Fruit fly (Drosophila melanogaster): ENCODE data around the gene CG3638.

CG3638 gene

DNA sequence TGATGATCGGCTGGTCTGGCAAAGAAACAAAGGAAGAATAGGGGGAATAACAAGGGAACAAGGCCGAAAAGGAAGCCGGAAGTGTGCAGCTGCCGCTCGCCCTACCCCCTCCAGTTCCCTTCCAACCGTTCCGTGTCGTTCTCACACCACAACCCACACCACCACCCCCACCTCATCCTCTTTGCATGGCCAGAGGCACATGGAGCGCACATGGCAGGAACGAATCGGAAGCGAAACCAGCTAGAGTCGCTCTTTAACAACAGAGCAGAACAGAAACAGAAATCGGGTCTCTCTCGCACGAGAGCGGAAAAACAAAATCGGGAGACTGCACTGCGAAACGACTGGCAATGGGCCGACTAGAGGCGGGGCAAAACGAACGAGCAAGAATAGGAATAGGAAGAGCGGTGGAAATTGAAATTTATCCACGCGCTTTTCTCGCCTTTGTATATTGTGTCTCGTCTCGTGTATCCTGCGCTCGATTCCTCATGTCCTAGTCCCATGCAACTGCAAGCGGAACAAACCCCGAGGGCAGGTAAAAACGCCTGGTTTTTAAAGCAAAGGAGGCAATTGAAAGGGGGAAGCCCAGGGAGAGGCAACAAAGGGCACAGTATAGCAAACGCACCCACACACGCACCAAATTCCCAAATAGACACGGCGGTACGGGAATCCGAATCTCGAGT lies 3.8 kb downstream of the CG3638 start:
- no peak for TF ChIP-seq noc (tag; optimal IDR thresholded peaks at IDR 0.05)

DNA sequence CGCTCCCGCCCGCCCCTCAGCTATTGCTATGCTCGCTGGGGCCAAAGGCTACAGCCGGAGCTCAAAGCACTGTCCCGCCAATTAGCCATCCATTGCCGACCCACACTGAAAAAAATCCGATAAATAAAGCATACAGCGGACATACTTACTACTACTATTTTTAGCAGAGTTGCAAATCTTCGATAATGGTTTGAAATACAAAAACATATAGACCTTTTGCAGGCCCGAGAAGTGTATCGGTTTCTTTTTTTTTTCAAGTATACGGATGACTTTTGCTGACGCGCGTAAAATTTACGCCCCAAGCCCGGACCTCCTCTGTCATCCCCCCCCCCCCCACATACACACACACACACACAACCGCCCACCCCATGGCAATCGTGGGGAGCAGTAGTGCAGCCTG lies 4.8 kb downstream of the CG3638 start:
- TF ChIP-seq noc (tag; optimal IDR thresholded peaks at IDR 0.05): no peak

DNA sequence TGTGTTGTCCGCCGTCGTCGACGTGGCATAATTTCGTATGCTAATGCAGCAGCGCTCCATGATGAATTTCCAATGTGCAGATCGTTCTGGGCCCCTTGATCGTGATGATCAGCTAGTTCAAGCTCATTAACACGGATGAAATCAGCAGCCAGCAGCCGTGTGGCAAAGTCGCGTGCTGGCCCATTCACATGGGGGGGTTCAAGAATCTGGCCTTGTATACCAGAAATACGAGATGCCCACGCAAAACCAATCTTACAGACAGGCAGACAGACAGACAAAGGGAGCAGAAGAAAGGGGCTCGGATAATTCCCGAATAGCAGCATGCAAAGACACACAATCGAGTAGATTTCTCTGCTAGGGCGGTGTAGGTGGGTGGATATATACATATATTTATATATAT lies 6.9 kb downstream of the CG3638 start:
- TF ChIP-seq noc (tag; optimal IDR thresholded peaks at IDR 0.05): no peak

DNA sequence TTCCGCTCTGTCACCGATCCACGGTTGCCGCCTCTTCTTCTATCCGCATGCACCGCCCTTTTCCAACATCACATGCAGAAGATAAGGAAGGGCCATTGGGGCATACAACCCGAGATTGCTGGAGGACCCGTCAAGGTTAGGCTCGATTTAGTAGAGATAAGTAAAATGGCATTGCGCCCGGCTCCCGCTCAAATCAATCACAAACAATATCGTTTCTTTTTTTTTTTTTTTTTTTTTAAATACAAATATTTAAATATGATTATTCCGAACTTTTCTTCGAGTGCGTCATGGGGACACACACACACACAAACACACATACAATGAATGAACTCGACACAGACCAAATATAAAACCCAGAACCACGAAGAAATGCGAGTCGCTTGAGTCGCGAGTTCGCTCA lies 7.4 kb downstream of the CG3638 start:
- TF ChIP-seq noc (tag; optimal IDR thresholded peaks at IDR 0.05): no peak

DNA sequence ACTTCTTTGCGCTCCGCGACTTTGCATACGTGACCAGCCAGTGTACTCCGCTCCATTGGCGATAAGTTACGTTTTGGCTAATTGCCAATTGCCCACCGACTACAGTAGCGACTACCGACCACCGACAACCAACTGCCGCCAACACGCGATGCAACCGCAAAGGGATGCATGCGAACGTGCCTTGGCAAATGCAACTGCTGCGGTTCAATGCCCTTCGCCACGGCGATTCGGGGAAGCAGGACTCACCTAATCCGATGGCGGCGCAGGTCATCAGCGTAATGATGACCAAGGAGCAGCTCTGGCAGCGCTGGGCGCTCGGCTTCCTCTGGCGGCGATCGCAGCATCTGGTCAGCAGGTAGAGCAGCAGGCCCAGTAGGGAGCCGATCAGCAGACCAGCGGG lies 10.6 kb downstream of the CG3638 start:
- TF ChIP-seq noc (tag; optimal IDR thresholded peaks at IDR 0.05): no peak

DNA sequence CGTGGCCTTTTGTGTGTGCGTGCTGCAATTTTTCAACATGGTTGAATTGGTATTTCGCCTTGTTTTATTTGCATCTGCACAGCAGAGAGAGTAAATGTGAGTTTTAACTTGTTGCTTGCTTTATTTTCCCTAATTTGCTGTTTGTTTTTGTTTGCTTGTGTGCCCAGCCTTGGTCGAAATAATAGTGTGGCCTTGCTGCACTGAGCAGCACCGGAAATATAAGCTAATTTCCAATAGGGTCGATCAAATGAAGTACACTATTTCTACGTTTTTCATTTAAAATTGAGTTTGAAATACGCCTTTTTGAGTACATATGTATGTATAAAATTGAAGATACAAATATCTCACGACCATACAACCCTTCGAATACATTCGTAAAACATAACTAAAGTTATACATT lies 19.8 kb downstream of the CG3638 start:
- TF ChIP-seq noc (tag; optimal IDR thresholded peaks at IDR 0.05): no peak

DNA sequence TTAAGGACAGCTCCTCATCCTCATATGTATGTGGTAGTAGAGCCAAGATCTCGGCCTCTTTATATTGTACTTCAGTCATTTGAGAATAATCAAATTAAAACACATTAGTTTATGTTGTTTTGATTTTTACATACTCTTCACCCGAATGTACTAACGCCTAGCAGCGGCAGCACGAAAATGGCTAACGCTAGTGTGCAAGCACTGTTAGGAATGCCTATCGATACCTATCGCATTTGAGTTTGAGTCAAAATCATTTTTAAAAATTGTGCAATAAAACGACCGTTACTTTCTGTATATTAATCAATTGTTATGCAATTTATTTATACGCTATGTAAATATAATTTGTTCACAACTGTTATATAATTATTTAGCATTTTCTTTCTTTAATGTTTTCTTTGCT lies 21.5 kb downstream of the CG3638 start, which contains the start of gene CG11398:
Gene CG11398, minus strand, starts transcription at position 157 of the 400 bp plus-strand sequence.
- no peak for TF ChIP-seq noc (tag; optimal IDR thresholded peaks at IDR 0.05)

DNA sequence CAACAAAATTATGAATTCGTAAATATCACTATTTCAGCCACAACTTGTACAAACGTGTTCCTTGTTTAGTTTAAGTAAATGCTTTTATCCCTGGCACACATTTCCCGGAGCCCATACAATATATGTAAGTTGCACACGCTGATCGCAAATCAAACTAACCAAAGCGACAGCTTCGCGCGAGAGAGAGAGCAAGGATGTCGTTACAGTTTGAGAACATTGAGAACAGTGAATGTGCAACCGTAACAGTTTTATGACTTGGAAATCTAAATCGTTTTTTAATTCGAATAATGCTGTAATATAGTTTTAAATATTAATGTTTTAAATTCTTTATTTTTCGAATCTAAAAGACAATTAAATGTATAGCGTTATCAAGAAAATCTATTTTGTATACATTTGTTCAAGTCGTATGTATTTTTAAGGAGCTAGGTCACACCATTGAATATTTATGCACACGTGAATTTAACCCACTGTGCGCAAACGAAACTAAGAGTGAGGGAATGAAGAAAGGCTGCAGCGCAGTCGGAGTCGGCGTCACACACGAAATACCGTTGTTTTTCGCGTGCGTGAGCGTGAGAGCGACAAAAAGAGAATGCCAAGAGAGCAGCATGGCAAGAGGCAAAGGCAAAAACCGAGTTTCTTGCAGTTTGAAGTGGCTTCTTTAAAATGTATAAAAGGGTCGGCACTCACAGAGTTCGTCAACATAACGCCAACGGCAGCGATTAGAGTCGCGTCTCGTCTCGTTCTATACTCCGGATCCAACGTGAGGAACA lies 27.0 kb downstream of the CG3638 start, which contains the start of gene CG11382:
Gene CG11382, plus strand, starts transcription at position 720 of the 770 bp plus-strand sequence.
- TF ChIP-seq noc (tag; optimal IDR thresholded peaks at IDR 0.05): no peak

DNA sequence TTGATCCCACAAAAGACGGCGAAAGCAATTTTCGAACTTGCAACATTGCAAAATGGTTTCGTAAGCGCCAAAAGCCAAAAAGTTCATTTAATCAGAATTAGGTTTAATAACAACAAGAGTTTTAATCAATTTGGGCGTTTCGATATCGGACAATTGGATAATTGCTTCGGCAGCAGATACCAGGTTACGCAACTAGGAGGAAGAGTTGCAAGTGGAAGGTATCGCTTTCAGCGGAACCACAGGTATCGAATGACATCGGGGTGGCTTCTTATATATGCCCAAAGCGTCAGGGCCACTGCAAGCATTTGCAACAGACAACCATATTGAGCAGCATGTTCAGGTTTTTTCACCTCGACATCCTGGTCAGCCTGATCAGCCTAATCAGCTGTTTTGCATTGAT lies 30.0 kb downstream of the CG3638 start, which contains the start of gene CG14624:
Gene CG14624, plus strand, starts transcription at position 301 of the 400 bp plus-strand sequence.
- no peak for TF ChIP-seq noc (tag; optimal IDR thresholded peaks at IDR 0.05)

DNA sequence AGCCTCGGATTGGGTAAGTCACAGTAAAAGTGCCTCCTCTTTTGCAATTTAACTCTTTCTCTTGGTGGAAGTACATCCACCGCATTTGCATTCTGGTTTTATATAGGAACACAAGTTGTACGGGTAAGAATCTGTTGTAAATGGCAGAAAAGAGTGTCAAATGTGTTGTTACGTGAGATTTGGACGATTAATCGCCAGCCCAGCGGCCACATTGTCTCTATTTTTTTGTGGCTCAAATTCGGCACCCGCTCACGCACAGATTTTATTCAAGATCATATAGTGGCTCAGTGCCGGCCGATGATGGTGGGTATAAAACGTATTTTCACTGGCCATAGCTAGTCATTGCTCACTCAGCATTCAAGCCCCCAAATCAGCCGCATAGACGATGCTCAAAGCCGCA lies 33.0 kb downstream of the CG3638 start, which contains the start of gene CG11381:
Gene CG11381, plus strand, starts transcription at position 301 of the 400 bp plus-strand sequence.
- TF ChIP-seq noc (tag; optimal IDR thresholded peaks at IDR 0.05): no peak

DNA sequence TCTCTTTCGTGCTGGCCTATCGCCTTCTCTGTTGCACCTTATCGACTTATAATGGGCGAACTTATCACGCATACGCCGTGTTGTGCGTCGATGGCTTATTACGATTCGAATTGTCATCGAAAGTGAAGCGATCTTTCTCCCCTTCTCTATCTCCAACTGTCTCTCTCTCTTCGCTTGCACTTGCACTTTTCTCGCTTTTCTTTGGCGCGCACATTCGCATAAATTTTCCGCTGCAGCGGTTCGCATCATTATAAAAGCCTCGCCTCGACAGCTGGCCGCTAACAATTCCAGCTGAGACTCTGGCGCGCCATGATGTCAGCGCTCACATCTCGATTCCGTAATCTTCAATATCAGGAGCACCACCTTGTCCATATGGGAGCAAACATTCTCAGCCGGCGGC lies 37.2 kb downstream of the CG3638 start, which contains the start of gene CG14625:
Gene CG14625, plus strand, starts transcription at position 301 of the 400 bp plus-strand sequence.
- no peak for TF ChIP-seq noc (tag; optimal IDR thresholded peaks at IDR 0.05)

DNA sequence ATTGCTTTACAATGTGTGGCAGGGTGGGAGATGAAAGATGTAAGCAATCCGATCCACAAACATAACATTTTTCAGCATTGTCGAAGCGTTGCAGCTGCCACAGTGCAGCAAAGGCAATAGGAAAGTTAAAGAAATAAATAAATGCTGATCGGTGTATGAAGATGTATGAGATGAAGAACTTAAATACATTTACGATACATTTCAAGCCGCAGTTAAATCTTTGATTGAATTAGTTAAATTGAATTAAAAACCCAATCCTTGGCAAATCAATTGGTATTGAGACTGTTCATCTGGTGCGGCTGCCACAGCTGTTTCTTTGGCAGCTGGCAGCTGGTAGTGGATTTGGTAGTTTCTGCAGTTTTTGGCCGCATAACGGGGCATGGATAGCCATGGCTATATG lies 38.6 kb downstream of the CG3638 start:
- TF ChIP-seq noc (tag; optimal IDR thresholded peaks at IDR 0.05): no peak

DNA sequence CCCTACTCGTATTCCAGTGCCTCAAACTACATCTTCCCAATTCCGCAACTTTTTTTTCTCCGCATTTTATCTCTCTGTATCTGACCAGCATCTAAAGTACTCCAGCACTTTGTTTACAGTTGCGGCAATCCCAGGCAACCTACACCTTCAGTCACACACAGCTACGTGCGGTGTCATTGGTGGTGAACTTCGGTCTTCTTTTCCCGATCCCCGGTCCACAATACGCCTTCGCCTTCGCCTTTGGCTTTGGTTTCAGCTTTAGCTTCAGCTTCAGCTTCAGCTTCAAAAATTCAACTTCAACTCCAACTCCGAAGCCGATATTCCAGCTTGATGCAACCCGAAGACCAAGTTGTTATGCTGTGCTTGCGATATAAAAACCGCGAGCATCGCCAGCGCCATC lies 45.5 kb downstream of the CG3638 start, which contains the start of gene CG11380:
Gene CG11380, plus strand, starts transcription at position 301 of the 400 bp plus-strand sequence.
- no peak for TF ChIP-seq noc (tag; optimal IDR thresholded peaks at IDR 0.05)

DNA sequence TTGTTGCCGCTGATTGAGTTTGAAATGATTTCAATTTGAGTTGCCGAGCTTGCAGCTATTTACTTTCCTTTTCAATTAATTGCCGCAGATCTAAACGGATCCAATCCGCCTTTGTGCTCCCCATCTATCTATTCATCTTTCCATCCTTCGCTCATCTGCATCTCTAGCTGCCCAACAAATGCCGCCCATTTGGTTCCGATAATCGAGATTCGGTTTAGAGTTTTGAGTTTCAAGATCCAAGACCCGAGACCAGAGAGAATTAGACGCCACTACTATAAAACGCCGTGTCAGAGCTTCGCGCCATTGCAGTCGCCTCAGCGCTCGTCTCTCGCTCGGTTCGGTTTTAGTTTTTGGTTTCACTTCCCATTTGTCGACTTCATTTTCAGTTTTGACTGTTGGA lies 52.0 kb downstream of the CG3638 start, which contains the start of gene CG14626:
Gene CG14626, plus strand, starts transcription at position 301 of the 400 bp plus-strand sequence.
- TF ChIP-seq noc (tag; optimal IDR thresholded peaks at IDR 0.05): no peak

DNA sequence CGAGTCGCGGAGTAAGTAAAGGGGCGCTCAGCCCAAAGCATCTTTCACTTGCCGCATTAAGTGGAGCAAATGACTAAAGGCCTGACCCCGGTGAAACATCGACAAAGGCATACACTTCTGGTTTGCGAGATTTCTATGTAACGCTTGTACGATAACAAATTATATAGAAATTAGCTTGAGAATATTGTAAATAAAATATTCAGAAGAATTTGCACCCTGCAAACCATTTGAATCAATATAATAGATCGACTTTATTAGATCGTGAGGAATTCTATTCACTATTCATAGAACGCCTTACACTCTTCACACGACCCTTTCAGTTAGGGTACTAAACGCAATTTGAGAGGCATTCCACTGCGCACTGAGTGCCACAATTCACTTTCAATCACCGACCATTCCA lies 52.7 kb downstream of the CG3638 start:
- no peak for TF ChIP-seq noc (tag; optimal IDR thresholded peaks at IDR 0.05)

DNA sequence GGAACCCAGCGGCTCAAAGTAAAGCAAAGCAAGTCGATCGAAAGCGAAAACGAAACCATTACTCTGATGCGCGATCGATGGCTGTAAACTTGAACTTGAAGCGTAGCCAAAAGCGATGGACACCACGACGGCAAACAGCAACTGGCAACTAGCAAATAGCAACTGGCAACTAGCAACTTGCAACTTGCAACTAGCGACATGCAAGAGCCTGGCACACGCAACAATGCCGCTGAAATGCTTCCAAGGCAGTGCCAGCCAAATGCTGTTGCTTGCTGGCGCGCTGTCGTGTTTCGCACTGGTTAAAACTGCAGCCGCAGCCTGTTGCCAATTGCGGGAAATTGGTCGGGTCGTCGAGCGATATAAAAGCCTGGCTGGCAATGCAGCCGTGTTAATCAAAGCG lies 55.2 kb downstream of the CG3638 start, which contains the start of gene CG14627:
Gene CG14627, plus strand, starts transcription at position 301 of the 400 bp plus-strand sequence.
- no peak for TF ChIP-seq noc (tag; optimal IDR thresholded peaks at IDR 0.05)

DNA sequence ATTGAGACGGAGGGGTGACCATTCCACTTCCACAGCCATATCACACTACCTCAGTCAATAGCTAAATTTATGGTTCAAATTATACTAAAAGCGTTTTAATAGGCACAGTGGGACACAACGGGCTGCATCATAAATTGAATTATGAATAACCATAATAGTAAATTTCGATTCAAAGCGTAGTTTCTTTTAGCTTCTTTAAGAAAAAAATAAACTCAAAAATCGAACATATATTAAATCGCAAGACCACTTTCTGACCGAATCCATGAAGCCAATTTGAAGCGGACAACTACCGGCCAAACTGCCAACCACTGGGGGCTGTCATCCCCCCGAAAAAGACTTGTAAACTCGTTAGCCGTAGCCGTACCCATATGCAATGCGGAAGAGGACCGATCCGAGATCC lies 55.6 kb downstream of the CG3638 start:
- no peak for TF ChIP-seq noc (tag; optimal IDR thresholded peaks at IDR 0.05)
